Worm (Caenorhabditis elegans) whole organism, early embryonic: ENCODE results near the gene ndub-8.

Experiments
- B0310.2 ChIP-seq: sonication (generic microtip); optimal IDR thresholded peaks from 2 replicates; lab custom pipeline; 2016; ENCODE audit warnings: mild to moderate bottlenecking, missing genetic modification characterization, missing compliant biosample characterization
- F13C5.2 ChIP-seq: sonication (generic microtip); optimal IDR thresholded peaks from 2 replicates; lab custom pipeline; 2017; ENCODE audit warnings: mild to moderate bottlenecking, missing genetic modification characterization, inconsistent platforms, missing compliant biosample characterization
- aly-1 ChIP-seq: sonication (generic microtip); optimal IDR thresholded peaks from 2 replicates; lab custom pipeline; 2016; ENCODE audit warnings: missing genetic modification characterization, missing compliant biosample characterization
- ama-1 ChIP-seq: fragments of 150-350 bp; optimal IDR thresholded peaks from 2 replicates; lab custom pipeline; 2014
- ceh-13 ChIP-seq: fragments of 200-800 bp; sonication (Bioruptor generic); optimal IDR thresholded peaks from 2 replicates; lab custom pipeline; 2018; ENCODE audit warnings: mild to moderate bottlenecking, missing genetic modification characterization, missing compliant biosample characterization
- ceh-36 ChIP-seq: sonication (generic microtip); optimal IDR thresholded peaks from 2 replicates; lab custom pipeline; 2016; ENCODE audit warnings: missing genetic modification characterization, inconsistent platforms, missing compliant biosample characterization
- ets-7 ChIP-seq: sonication (generic microtip); optimal IDR thresholded peaks from 2 replicates; lab custom pipeline; 2016; ENCODE audit warnings: missing genotype, missing genetic modification characterization, missing compliant biosample characterization
- flt-1 ChIP-seq: fragments of 200-800 bp; sonication (Bioruptor generic); IDR thresholded peaks from 2 replicates; pipeline ENCODE4 v1.3.6; 2022; ENCODE audit warnings: missing genetic modification characterization, missing compliant biosample characterization
- hmbx-1 ChIP-seq: sonication (generic microtip); optimal IDR thresholded peaks from 2 replicates; lab custom pipeline; 2016; ENCODE audit warnings: mild to moderate bottlenecking, missing genetic modification characterization, missing compliant biosample characterization
- hmg-4 ChIP-seq: fragments of 200-800 bp; sonication (Bioruptor generic); optimal IDR thresholded peaks from 2 replicates; lab custom pipeline; 2018; ENCODE audit warnings: mild to moderate bottlenecking, missing genetic modification characterization, missing compliant biosample characterization
- hnd-1 ChIP-seq: sonication (generic microtip); optimal IDR thresholded peaks from 2 replicates; lab custom pipeline; 2016; ENCODE audit warnings: missing genetic modification characterization, missing compliant biosample characterization
- pes-1 ChIP-seq: fragments of 200-800 bp; sonication (Bioruptor generic); IDR thresholded peaks from 2 replicates; pipeline ENCODE4 v1.3.6; 2022; ENCODE audit warnings: missing genetic modification reagents, missing genetic modification characterization, missing compliant biosample characterization
- scrt-1 ChIP-seq: fragments of 200-800 bp; sonication (Bioruptor generic); IDR thresholded peaks from 2 replicates; pipeline ENCODE4 v1.3.6; 2022; ENCODE audit warnings: missing genetic modification characterization, missing compliant biosample characterization
- sea-1 ChIP-seq: fragments of 200-800 bp; sonication (Bioruptor generic); conservative IDR thresholded peaks from 2 replicates; pipeline ENCODE4 v1.3.6; 2022; ENCODE audit warnings: missing genetic modification characterization, missing compliant biosample characterization
- tbx-11 ChIP-seq: fragments of 200-800 bp; sonication (Bioruptor generic); IDR thresholded peaks from 2 replicates; pipeline ENCODE4 v1.3.6; 2022; ENCODE audit warnings: missing genetic modification characterization, missing compliant biosample characterization
- tbx-37 ChIP-seq: fragments of 200-800 bp; sonication (Bioruptor generic); conservative IDR thresholded peaks from 2 replicates; pipeline ENCODE4 v1.3.6; 2022; ENCODE audit warnings: missing genetic modification reagents, missing genetic modification characterization, missing compliant biosample characterization
- tra-4 ChIP-seq: sonication (generic microtip); optimal IDR thresholded peaks from 2 replicates; lab custom pipeline; 2017; ENCODE audit warnings: missing genetic modification characterization, missing compliant biosample characterization

ndub-8 gene

DNA sequence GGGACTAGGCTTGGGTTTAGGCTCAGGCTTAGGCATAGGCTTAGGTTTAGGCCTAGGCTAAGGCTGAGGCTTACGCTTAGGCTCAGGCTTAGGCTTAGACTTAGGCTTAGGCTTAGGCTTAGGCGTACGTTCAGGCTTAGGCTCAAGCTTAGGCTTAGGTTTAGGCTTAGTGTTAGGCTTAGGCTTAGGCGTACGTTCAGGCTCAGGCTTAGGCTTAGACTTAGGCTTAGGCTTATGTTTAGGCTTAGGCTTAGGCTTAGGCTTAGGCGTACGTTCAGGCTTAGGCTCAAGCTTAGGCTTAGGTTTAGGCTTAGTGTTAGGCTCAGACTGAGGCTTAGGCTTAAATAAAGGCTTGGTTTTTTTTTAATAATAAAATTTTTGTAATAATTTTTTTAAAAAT lies 32.9 kb downstream of the ndub-8 start:
- TF ChIP-seq ceh-36 (tag; lab: Kevin White, UChicago) = peak; percentile 84

DNA sequence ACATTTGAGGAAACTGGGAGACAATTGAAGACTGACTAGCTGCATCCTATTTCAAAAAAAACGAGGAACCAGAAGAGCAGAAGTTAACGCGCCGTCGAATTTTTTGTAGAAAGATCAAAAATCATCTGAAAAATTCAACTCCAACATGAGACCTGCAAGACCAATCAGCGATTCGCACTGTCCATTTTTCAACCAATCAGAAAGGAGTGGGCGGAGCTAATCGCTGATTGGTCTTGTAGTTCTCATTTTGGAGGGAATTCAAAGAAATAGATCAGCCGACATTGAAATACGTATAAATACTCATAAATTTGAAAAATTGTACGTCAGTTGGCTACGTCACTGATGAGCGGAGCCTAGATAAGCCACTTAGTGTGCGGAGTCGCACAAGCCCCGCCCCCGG lies 34.9 kb downstream of the ndub-8 start:
- TF ChIP-seq ama-1 (lab: Kevin White, UChicago) (no peak), flt-1 (GFP tag; lab: Robert Waterston, UW) (no peak), tbx-37 (GFP tag; lab: Robert Waterston, UW) (no peak), tra-4 (tag; lab: Kevin White, UChicago) (no peak), hnd-1 (tag; lab: Kevin White, UChicago) (no peak), sea-1 (GFP tag; lab: Robert Waterston, UW) (no peak), ceh-13 (GFP tag; lab: Kevin White, UChicago) (no peak), scrt-1 (GFP tag; lab: Robert Waterston, UW) (no peak), B0310.2 (no peak), ceh-36 (tag; lab: Kevin White, UChicago) (no peak), ets-7 (tag; lab: Kevin White, UChicago) (no peak), tbx-11 (GFP tag; lab: Robert Waterston, UW) (no peak), hmg-4 (GFP tag; lab: Kevin White, UChicago) (no peak), hmbx-1 (tag; lab: Kevin White, UChicago) (no peak), F13C5.2 (tag; lab: Kevin White, UChicago) (no peak), aly-1 (tag; lab: Kevin White, UChicago) (no peak), pes-1 (GFP tag; lab: Robert Waterston, UW) (no peak)

DNA sequence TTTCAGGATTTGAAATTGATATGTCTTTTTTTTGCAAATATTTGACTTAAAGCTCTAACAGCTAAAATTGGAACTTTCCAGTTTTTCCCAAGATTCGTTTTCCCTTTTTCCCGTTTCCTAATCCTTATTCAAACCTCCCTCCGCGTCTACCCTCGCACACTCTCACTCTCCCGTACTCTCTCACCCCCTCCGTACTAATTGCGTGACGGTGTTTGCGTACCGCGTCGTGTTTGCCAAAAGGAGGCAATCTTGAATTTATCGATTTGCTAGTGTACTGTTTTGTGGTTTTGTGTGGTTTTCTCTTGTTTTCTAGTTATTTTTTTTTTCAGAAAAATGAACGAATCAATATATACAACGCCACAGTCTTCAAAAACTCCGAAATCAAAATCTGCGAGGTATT lies 35.9 kb downstream of the ndub-8 start, which contains the start of gene citk-1:
Gene citk-1, plus strand, starts transcription at position 323 of the 400 bp plus-strand sequence.
- TF ChIP-seq tra-4 (tag; lab: Kevin White, UChicago) (no peak), F13C5.2 (tag; lab: Kevin White, UChicago) (peak; percentile 63), pes-1 (GFP tag; lab: Robert Waterston, UW) (no peak), ceh-36 (tag; lab: Kevin White, UChicago) (peak; percentile 29), tbx-37 (GFP tag; lab: Robert Waterston, UW) (0 out of 2 replicates have a peak, but pooled peaks have one; percentile 15)

DNA sequence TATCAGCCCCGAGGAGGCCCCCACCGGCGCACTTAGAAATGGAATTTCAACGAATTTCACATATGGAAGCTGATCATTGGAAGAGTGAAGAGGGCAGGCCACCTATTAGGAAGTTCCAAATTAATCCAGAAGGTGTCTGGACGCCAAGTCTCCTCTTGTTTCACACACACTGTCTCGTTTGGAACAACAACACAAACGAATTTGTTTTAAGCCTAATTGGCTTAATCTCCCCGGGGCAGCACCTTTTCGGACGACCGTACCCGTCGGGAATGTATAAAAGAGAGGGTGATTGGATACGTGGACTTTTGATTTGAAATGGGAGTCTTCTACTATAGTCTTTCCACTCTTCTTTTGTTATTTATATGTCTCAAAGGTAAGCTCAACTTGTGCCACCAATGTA lies 43.4 kb downstream of the ndub-8 start, which contains the start of gene mltn-3:
Gene mltn-3, plus strand, starts transcription at position 301 of the 400 bp plus-strand sequence.
- TF ChIP-seq tra-4 (tag; lab: Kevin White, UChicago) (no peak), ceh-36 (tag; lab: Kevin White, UChicago) (no peak), ets-7 (tag; lab: Kevin White, UChicago) (no peak), sea-1 (GFP tag; lab: Robert Waterston, UW) (no peak), tbx-37 (GFP tag; lab: Robert Waterston, UW) (no peak), pes-1 (GFP tag; lab: Robert Waterston, UW) (no peak), hmg-4 (GFP tag; lab: Kevin White, UChicago) (no peak), tbx-11 (GFP tag; lab: Robert Waterston, UW) (no peak), hmbx-1 (tag; lab: Kevin White, UChicago) (no peak), flt-1 (GFP tag; lab: Robert Waterston, UW) (no peak), aly-1 (tag; lab: Kevin White, UChicago) (no peak), scrt-1 (GFP tag; lab: Robert Waterston, UW) (no peak), ceh-13 (GFP tag; lab: Kevin White, UChicago) (no peak), F13C5.2 (tag; lab: Kevin White, UChicago) (no peak), ama-1 (lab: Kevin White, UChicago) (no peak), B0310.2 (no peak)

DNA sequence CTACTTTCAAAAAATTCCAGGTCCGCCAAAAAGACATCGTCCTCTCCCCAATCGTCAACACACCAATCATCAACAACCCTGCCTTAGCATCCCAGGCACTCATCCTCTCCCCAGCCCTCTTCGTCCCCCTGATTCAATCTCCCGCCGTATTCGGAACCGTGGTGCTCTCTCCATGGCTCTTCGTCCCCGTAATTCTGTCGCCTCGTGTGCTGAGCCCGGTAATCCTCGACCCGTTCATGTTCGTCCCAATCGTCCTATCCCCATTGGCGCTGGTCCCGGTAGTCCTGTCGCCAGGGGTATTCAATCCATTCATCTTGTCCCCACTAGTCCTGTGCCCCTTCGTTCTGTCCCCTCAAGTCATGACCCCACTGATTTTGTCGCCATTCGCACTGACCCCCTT lies 46.4 kb downstream of the ndub-8 start:
- no peak for TF ChIP-seq hmbx-1 (tag; lab: Kevin White, UChicago)
- no peak for TF ChIP-seq F13C5.2 (tag; lab: Kevin White, UChicago)
- TF ChIP-seq flt-1 (GFP tag; lab: Robert Waterston, UW) = no peak
- no peak for TF ChIP-seq aly-1 (tag; lab: Kevin White, UChicago)
- no peak for TF ChIP-seq scrt-1 (GFP tag; lab: Robert Waterston, UW)
- 0 out of 2 replicates have a peak, but pooled peaks have one; percentile 22 for TF ChIP-seq sea-1 (GFP tag; lab: Robert Waterston, UW)

DNA sequence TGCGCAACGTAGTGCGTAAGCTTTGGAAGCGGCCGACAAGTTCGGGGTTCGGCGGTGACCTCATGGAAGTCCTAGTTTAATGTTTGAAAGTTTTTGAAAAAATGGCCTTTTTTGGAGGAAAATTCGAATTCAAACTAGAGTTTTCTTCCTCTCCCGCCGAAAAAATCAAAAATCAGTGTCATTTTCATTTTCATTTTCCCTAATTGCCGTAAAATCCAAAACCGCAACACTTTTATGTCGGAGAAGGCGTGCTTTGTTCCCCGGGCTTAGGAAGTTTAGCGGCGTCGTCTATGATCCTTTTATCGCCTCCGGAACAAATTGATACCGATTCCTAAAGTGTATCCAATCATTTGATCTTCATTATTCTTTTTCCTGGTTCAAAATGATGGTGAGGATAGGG lies 52.2 kb downstream of the ndub-8 start, which contains the start of gene mltn-5:
Gene mltn-5, plus strand, starts transcription at position 301 of the 400 bp plus-strand sequence.
- TF ChIP-seq ama-1 (lab: Kevin White, UChicago) = no peak
- TF ChIP-seq aly-1 (tag; lab: Kevin White, UChicago) = no peak
- no peak for TF ChIP-seq hmbx-1 (tag; lab: Kevin White, UChicago)
- TF ChIP-seq F13C5.2 (tag; lab: Kevin White, UChicago) = no peak
- TF ChIP-seq pes-1 (GFP tag; lab: Robert Waterston, UW) = no peak
- TF ChIP-seq flt-1 (GFP tag; lab: Robert Waterston, UW) = no peak
